Worm (Caenorhabditis elegans): ENCODE results near the gene ZK616.2.

The ZK616.2 gene

ce11 chrIV:5411120-5411519, 13.5 kb downstream of the ZK616.2 start, which contains the start of gene ZK616.65:
Gene ZK616.65, minus strand, starts transcription at chrIV:5411220.
- no peak for TF ChIP-seq unc-39 (tag; optimal IDR thresholded peaks at IDR 0.05)
- no peak for TF ChIP-seq lin-13 (tag; optimal IDR thresholded peaks at IDR 0.05)

- TF ChIP-seq hlh-1 (tag; optimal IDR thresholded peaks at IDR 0.05) (no peak), nhr-76 (tag; optimal IDR thresholded peaks at IDR 0.05) (no peak), snpc-4 (tag; optimal IDR thresholded peaks at IDR 0.05) (no peak), pha-4 (tag; optimal IDR thresholded peaks at IDR 0.05) (no peak), elt-3 (tag; optimal IDR thresholded peaks at IDR 0.05) (no peak), ceh-43 (GFP tag; optimal IDR thresholded peaks at IDR 0.05) (no peak), mls-2 (tag; optimal IDR thresholded peaks at IDR 0.05) (no peak), nhr-237 (tag; optimal IDR thresholded peaks at IDR 0.05) (no peak), elt-1 (tag; optimal IDR thresholded peaks at IDR 0.05; ENCODE audit: borderline replicate concordance, insufficient read depth) (no peak), sem-2 (GFP tag; optimal IDR thresholded peaks at IDR 0.05) (no peak), lin-32 (GFP tag; optimal IDR thresholded peaks at IDR 0.05) (no peak), ceh-83 (GFP tag; optimal IDR thresholded peaks at IDR 0.05) (no peak), lin-13 (tag; optimal IDR thresholded peaks at IDR 0.05) (no peak), bed-3 (GFP tag; optimal IDR thresholded peaks at IDR 0.05) (no peak)
These were observed 14.2 kb downstream of the ZK616.2 start, which contains the start of gene ZK616.8 for ce11 chrIV:5411641-5412337. Gene ZK616.8, minus strand, starts transcription at chrIV:5412193.

ce11 chrIV:5415696-5416095, 18.1 kb downstream of the ZK616.2 start, which contains the start of gene spp-7:
Gene spp-7, minus strand, starts transcription at chrIV:5415796.
- TF ChIP-seq sem-2 (GFP tag; optimal IDR thresholded peaks at IDR 0.05) (no peak), drap-1 (GFP tag; optimal IDR thresholded peaks at IDR 0.05) (no peak)

- TF ChIP-seq ztf-11 (tag; optimal IDR thresholded peaks at IDR 0.05) = no peak
- TF ChIP-seq nhr-76 (tag; optimal IDR thresholded peaks at IDR 0.05) = no peak
- TF ChIP-seq sptf-1 (tag; optimal IDR thresholded peaks at IDR 0.05) = no peak
- no peak for TF ChIP-seq lsy-2 (tag; optimal IDR thresholded peaks at IDR 0.05)
- no peak for TF ChIP-seq bed-3 (GFP tag; optimal IDR thresholded peaks at IDR 0.05)
- TF ChIP-seq pha-4 (tag; optimal IDR thresholded peaks at IDR 0.05) = no peak
- TF ChIP-seq unc-39 (tag; optimal IDR thresholded peaks at IDR 0.05) = no peak
- no peak for TF ChIP-seq ceh-39 (tag; optimal IDR thresholded peaks at IDR 0.05)
- no peak for TF ChIP-seq flh-1 (GFP tag; optimal IDR thresholded peaks at IDR 0.05)
- TF ChIP-seq elt-1 (tag; optimal IDR thresholded peaks at IDR 0.05; ENCODE audit: borderline replicate concordance, insufficient read depth) = no peak
- no peak for TF ChIP-seq nhr-12 (tag; optimal IDR thresholded peaks at IDR 0.05)
These were observed 21.5 kb downstream of the ZK616.2 start, which contains the start of gene ehn-3 for ce11 chrIV:5419122-5419521. Gene ehn-3, minus strand, starts transcription at chrIV:5419222.

- TF ChIP-seq M03D4.4 (tag; optimal IDR thresholded peaks at IDR 0.05) (no peak), nhr-237 (tag; optimal IDR thresholded peaks at IDR 0.05) (no peak), nhr-12 (tag; optimal IDR thresholded peaks at IDR 0.05) (no peak), lsy-2 (tag; optimal IDR thresholded peaks at IDR 0.05) (no peak), zip-8 (tag; optimal IDR thresholded peaks at IDR 0.05) (no peak)
These were observed 41.1 kb downstream of the ZK616.2 start, which contains the start of gene mgl-3 for ce11 chrIV:5438705-5439104. Gene mgl-3, plus strand, starts transcription at chrIV:5439005.

Measured in whole organism, mixed stage, embryonic.